Worm (Caenorhabditis elegans): ENCODE results near the gene T09F5.20.

Gene T09F5.20

ce11 chrV:15133812-15134211, 13.9 kb downstream of the T09F5.20 start:
- TF ChIP-seq unc-86 (tag; optimal IDR thresholded peaks at IDR 0.05) (no peak), hlh-17 (GFP tag; optimal IDR thresholded peaks at IDR 0.05; ENCODE audit: borderline replicate concordance) (no peak), nhr-28 (tag; optimal IDR thresholded peaks at IDR 0.05) (no peak), unc-62 (GFP tag; optimal IDR thresholded peaks at IDR 0.05) (no peak), lin-14 (GFP tag; optimal IDR thresholded peaks at IDR 0.05) (no peak), ets-5 (GFP tag; IDR thresholded peaks at IDR 0.05) (no peak), sox-4 (tag; optimal IDR thresholded peaks at IDR 0.05) (no peak), rnt-1 (tag; optimal IDR thresholded peaks at IDR 0.05) (no peak), zip-4 (GFP tag; optimal IDR thresholded peaks at IDR 0.05) (no peak), elt-2 (tag; optimal IDR thresholded peaks at IDR 0.05) (peak; percentile 45), nhr-85 (tag) (no peak), elt-3 (tag; optimal IDR thresholded peaks at IDR 0.05) (peak in 1 of 6 experiments; percentile 14), fkh-8 (tag; optimal IDR thresholded peaks at IDR 0.05) (no peak)

ce11 chrV:15132423-15132822, 15.3 kb downstream of the T09F5.20 start, which contains the start of gene str-171:
Gene str-171, minus strand, starts transcription at chrV:15132523.
- TF ChIP-seq nhr-77 (tag; optimal IDR thresholded peaks at IDR 0.05) (no peak), efl-1 (optimal IDR thresholded peaks at IDR 0.05) (no peak), efl-1 (GFP tag; optimal IDR thresholded peaks at IDR 0.05 in 1 of 2) (peak in 1 of 2 experiments; percentile 39)

- TF ChIP-seq fkh-10 (GFP tag; optimal IDR thresholded peaks at IDR 0.05) (no peak), ces-1 (GFP tag; optimal IDR thresholded peaks at IDR 0.05) (no peak), sptf-1 (tag; optimal IDR thresholded peaks at IDR 0.05) (no peak), dsc-1 (tag; optimal IDR thresholded peaks at IDR 0.05) (no peak), vab-15 (tag; optimal IDR thresholded peaks at IDR 0.05) (no peak), elt-2 (tag; optimal IDR thresholded peaks at IDR 0.05) (no peak), nhr-77 (tag; optimal IDR thresholded peaks at IDR 0.05) (no peak), nhr-28 (tag; optimal IDR thresholded peaks at IDR 0.05) (no peak), dpl-1 (GFP tag; optimal IDR thresholded peaks at IDR 0.05) (no peak), nhr-85 (tag) (no peak), lir-3 (tag; optimal IDR thresholded peaks at IDR 0.05; ENCODE audit: poor library complexity) (no peak), lin-39 (tag; optimal IDR thresholded peaks at IDR 0.05) (no peak), nhr-12 (tag; optimal IDR thresholded peaks at IDR 0.05) (no peak), hlh-17 (GFP tag; optimal IDR thresholded peaks at IDR 0.05; ENCODE audit: borderline replicate concordance) (no peak), swsn-7 (tag; optimal IDR thresholded peaks at IDR 0.05) (no peak), ceh-82 (tag; optimal IDR thresholded peaks at IDR 0.05) (no peak), ztf-4 (tag; optimal IDR thresholded peaks at IDR 0.05) (no peak), aly-2 (tag; optimal IDR thresholded peaks at IDR 0.05) (no peak)
These were observed 19.7 kb downstream of the T09F5.20 start, which contains the start of gene srr-7 for ce11 chrV:15127955-15128354. Gene srr-7, plus strand, starts transcription at chrV:15128255.

- TF ChIP-seq snu-23 (GFP tag; optimal IDR thresholded peaks at IDR 0.05) (no peak), sptf-1 (tag; optimal IDR thresholded peaks at IDR 0.05) (no peak), ztf-11 (tag; optimal IDR thresholded peaks at IDR 0.05) (no peak), nhr-237 (tag; optimal IDR thresholded peaks at IDR 0.05) (no peak), zag-1 (tag; optimal IDR thresholded peaks at IDR 0.05) (no peak), xbp-1 (tag; optimal IDR thresholded peaks at IDR 0.05) (no peak), zip-4 (GFP tag; optimal IDR thresholded peaks at IDR 0.05) (no peak), nhr-77 (tag; optimal IDR thresholded peaks at IDR 0.05) (no peak), C04F5.9 (tag; optimal IDR thresholded peaks at IDR 0.05) (no peak), Y116A8C.19 (tag; optimal IDR thresholded peaks at IDR 0.05; ENCODE audit: borderline replicate concordance) (no peak), nhr-90 (tag; optimal IDR thresholded peaks at IDR 0.05; ENCODE audit: poor library complexity) (no peak), isw-1 (GFP tag; IDR thresholded peaks at IDR 0.05) (no peak), hlh-4 (tag; optimal IDR thresholded peaks at IDR 0.05) (no peak), nhr-20 (tag; optimal IDR thresholded peaks at IDR 0.05) (no peak), ceh-63 (GFP tag; optimal IDR thresholded peaks at IDR 0.05) (no peak), nhr-76 (tag; optimal IDR thresholded peaks at IDR 0.05) (no peak), pag-3 (tag; optimal IDR thresholded peaks at IDR 0.05; ENCODE audit: borderline replicate concordance, insufficient read depth) (no peak), ama-1 (optimal IDR thresholded peaks at IDR 0.05) (no peak), hlh-17 (GFP tag; optimal IDR thresholded peaks at IDR 0.05; ENCODE audit: borderline replicate concordance) (no peak)
These were observed 20.3 kb downstream of the T09F5.20 start, which contains the start of gene srj-27 for ce11 chrV:15127413-15127812. Gene srj-27, minus strand, starts transcription at chrV:15127513.
